Worm (Caenorhabditis elegans): ENCODE results near the gene ttr-44.

ttr-44 gene

ce11 chrV:13515115-13515514 lies 15.4 kb downstream of the ttr-44 start, which contains the start of gene semi-1:
Gene semi-1 (minus strand): TSS chrV:13515215.
- TF ChIP-seq zip-11 (GFP tag; IDR thresholded peaks at IDR 0.05) = no peak
- TF ChIP-seq dmd-6 (GFP tag; IDR thresholded peaks at IDR 0.05) = no peak
- no peak for TF ChIP-seq set-16 (GFP tag; IDR thresholded peaks at IDR 0.05)
- TF ChIP-seq aha-1 (tag) = no peak
- TF ChIP-seq lin-13 (GFP tag; optimal IDR thresholded peaks at IDR 0.05) = no peak
- TF ChIP-seq F37D6.2 (tag; optimal IDR thresholded peaks at IDR 0.05) = no peak
- TF ChIP-seq vab-7 (GFP tag; IDR thresholded peaks at IDR 0.05) = no peak
- TF ChIP-seq nhr-6 (tag; optimal IDR thresholded peaks at IDR 0.05) = no peak
- TF ChIP-seq ZK546.5 (tag; optimal IDR thresholded peaks at IDR 0.05) = no peak
- TF ChIP-seq gei-8 (GFP tag; optimal IDR thresholded peaks at IDR 0.05) = no peak
- no peak for TF ChIP-seq T20F7.1 (GFP tag; optimal IDR thresholded peaks at IDR 0.05)
- no peak for TF ChIP-seq nhr-28 (tag; optimal IDR thresholded peaks at IDR 0.05)
- TF ChIP-seq nhr-25 (tag; optimal IDR thresholded peaks at IDR 0.05; ENCODE audit: borderline replicate concordance, insufficient read depth) = no peak
- no peak for TF ChIP-seq hif-1 (tag; optimal IDR thresholded peaks at IDR 0.05)

DNA sequence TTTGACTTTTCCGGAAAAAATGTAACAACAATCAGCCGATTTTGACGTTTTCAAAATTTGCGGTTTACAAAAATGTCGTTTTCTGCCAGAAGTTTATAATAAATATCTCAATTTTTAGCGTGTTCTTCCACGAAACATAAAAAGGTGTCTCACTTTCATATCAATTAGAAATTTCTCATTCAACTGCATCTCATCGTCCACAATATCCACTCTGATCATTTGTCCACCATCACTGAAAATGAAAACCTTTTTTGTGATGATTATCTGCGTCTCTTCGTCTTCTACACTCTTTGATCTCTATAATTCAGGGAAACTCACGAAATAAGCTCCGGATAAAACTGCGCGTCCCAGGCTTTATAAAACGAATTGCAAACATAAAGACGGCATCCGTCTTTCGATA lies 18.0 kb downstream of the ttr-44 start:
- no peak for TF ChIP-seq ceh-62 (tag; optimal IDR thresholded peaks at IDR 0.05)
- TF ChIP-seq unc-62 (GFP tag; optimal IDR thresholded peaks at IDR 0.05 in 1 of 2) = peak in 1 of 2 experiments; percentile 93
- no peak for TF ChIP-seq unc-62 (tag; optimal IDR thresholded peaks at IDR 0.05)

DNA sequence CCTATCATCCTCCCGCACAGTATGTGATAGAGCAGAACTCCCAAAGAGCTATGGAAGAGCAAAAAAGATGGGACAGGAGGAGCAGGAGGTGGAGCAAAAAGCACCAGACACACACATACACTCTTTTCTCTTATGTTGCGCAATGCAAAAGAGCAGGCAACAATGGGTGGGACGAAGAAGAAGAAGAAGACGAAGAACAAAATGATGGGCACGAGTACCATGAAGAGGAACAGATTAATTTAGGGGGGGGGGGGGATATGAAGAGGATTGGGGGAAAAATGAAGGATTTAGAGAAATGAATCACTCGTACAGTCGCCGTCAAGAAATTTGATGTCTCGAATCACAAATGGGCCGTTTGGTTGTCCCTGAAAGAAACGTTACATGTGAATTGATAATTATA lies 18.9 kb downstream of the ttr-44 start, which contains the start of gene avr-15:
TSS of gene avr-15 (minus strand) at position 101 of the 400 bp plus-strand sequence.
- TF ChIP-seq vab-7 (GFP tag; IDR thresholded peaks at IDR 0.05) (no peak), ceh-62 (tag; optimal IDR thresholded peaks at IDR 0.05) (no peak)

DNA sequence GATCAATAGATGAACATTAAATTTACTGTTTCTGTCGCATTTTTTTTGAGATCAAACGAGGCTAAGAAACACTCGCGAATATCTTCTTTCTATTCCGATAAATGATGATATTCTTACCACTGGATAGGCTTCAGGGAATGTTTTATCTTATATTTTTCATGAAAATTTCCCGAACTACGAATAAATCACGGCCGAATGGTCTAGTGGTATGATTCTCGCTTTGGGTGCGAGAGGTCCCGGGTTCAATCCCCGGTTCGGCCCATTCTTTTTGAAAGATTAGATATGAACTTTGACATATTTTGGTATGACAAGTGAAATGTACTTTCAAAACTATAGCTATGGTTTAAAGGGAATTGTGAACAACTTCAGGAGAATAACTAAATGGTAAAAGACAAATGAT lies 21.0 kb downstream of the ttr-44 start:
- TF ChIP-seq lim-7 (GFP tag; IDR thresholded peaks at IDR 0.05) = 0 out of 2 replicates have a peak, but pooled peaks have one; percentile 34

ce11 chrV:13507078-13507477 lies 23.5 kb downstream of the ttr-44 start:
- 0 out of 2 replicates have a peak, but pooled peaks have one; percentile 10 for TF ChIP-seq F26F4.8 (GFP tag; conservative IDR thresholded peaks at IDR 0.05)

ce11 chrV:13506321-13506720 lies 24.2 kb downstream of the ttr-44 start, which contains the start of gene R11G10.4:
Gene R11G10.4 (plus strand): TSS chrV:13506621.
- TF ChIP-seq spr-1 (tag; optimal IDR thresholded peaks at IDR 0.05) (no peak), nhr-6 (tag; optimal IDR thresholded peaks at IDR 0.05) (no peak), lir-3 (tag; optimal IDR thresholded peaks at IDR 0.05) (no peak), nhr-237 (tag; optimal IDR thresholded peaks at IDR 0.05) (no peak), hlh-11 (tag; optimal IDR thresholded peaks at IDR 0.05) (no peak)

ce11 chrV:13499227-13499626 lies 31.3 kb downstream of the ttr-44 start:
- TF ChIP-seq unc-62 (GFP tag; optimal IDR thresholded peaks at IDR 0.05 in 1 of 2) (peak in 1 of 2 experiments; percentile 95), unc-62 (tag; optimal IDR thresholded peaks at IDR 0.05) (no peak), Y105C5A.15 (GFP tag; IDR thresholded peaks at IDR 0.05) (no peak)

- TF ChIP-seq dve-1 (tag; optimal IDR thresholded peaks at IDR 0.05; ENCODE audit: insufficient read depth) = no peak
- TF ChIP-seq snpc-4 (tag; optimal IDR thresholded peaks at IDR 0.05) = no peak
- no peak for TF ChIP-seq Y75B8A.6 (GFP tag; IDR thresholded peaks at IDR 0.05)
- TF ChIP-seq ztf-11 (tag; optimal IDR thresholded peaks at IDR 0.05) = no peak
- TF ChIP-seq madf-9 (GFP tag; conservative IDR thresholded peaks at IDR 0.05) = no peak
- TF ChIP-seq F49E8.2 (tag; optimal IDR thresholded peaks at IDR 0.05; ENCODE audit: borderline replicate concordance) = no peak
- no peak for TF ChIP-seq daf-12 (tag; optimal IDR thresholded peaks at IDR 0.05)
- no peak for TF ChIP-seq nhr-111 (GFP tag; optimal IDR thresholded peaks at IDR 0.05)
- peak; percentile 97 for TF ChIP-seq T20F7.1 (GFP tag; optimal IDR thresholded peaks at IDR 0.05)
- peak; percentile 36 for TF ChIP-seq rbr-2 (tag; optimal IDR thresholded peaks at IDR 0.05)
- TF ChIP-seq mes-2 (tag; optimal IDR thresholded peaks at IDR 0.05; ENCODE audit: poor library complexity, severe bottlenecking) = peak; percentile 88
- no peak for TF ChIP-seq zfp-2 (tag; optimal IDR thresholded peaks at IDR 0.05)
- TF ChIP-seq D1046.2 (GFP tag; IDR thresholded peaks at IDR 0.05) = no peak
- no peak for TF ChIP-seq F10B5.3 (tag; optimal IDR thresholded peaks at IDR 0.05)
- TF ChIP-seq daf-16 (GFP tag; optimal IDR thresholded peaks at IDR 0.05) = no peak
- TF ChIP-seq daf-16 (tag; optimal IDR thresholded peaks at IDR 0.05) = no peak
These were observed 33.2 kb downstream of the ttr-44 start, which contains the start of the genes eea-1 and gut-2 for ce11 chrV:13497322-13497847. Gene eea-1 (minus strand): TSS chrV:13497372. Gene gut-2 (plus strand): TSS chrV:13497690.

All from whole organism, L4 larva.